Fruit fly (Drosophila melanogaster) whole organism, embryonic: Measurements from ENCODE around the gene PNPase.

Experiments used
- Abd-B ChIP-seq: fragments of 200-800 bp; sonication (Bioruptor generic); optimal IDR thresholded peaks from 2 replicates; lab custom pipeline; 2018; ENCODE audit warnings: missing biosample characterization, mild to moderate bottlenecking, missing genetic modification characterization, moderate library complexity
- Asciz ChIP-seq: fragments of 200-800 bp; sonication (Bioruptor generic); optimal IDR thresholded peaks from 2 replicates; lab custom pipeline; 2017; ENCODE audit warnings: missing biosample characterization, mild to moderate bottlenecking, missing genetic modification characterization, missing genetic modification reagents
- Blimp-1 ChIP-seq: fragments of 200-800 bp; sonication (Bioruptor generic); optimal IDR thresholded peaks from 3 replicates; lab custom pipeline; 2018; ENCODE audit warnings: missing biosample characterization, missing genetic modification characterization, mild to moderate bottlenecking, moderate library complexity, missing genetic modification reagents
- CG1024 ChIP-seq: fragments of 200-800 bp; sonication (Bioruptor generic); IDR thresholded peaks from 2 replicates; pipeline ENCODE4 v1.3.6; 2022; ENCODE audit warnings: missing biosample characterization, missing genetic modification characterization
- CG10274 ChIP-seq: fragments of 200-800 bp; sonication (Bioruptor generic); optimal IDR thresholded peaks from 3 replicates; lab custom pipeline; 2017; ENCODE audit warnings: missing biosample characterization, mild to moderate bottlenecking, missing genetic modification characterization
- CG11398 ChIP-seq: fragments of 200-800 bp; sonication (Bioruptor generic); optimal IDR thresholded peaks from 2 replicates; lab custom pipeline; 2016; ENCODE audit warnings: missing biosample characterization, missing genetic modification characterization
- CG11723 ChIP-seq: fragments of 200-800 bp; sonication (Bioruptor generic); optimal IDR thresholded peaks from 2 replicates; lab custom pipeline; 2017; ENCODE audit warnings: missing biosample characterization, mild to moderate bottlenecking, missing genetic modification characterization
- CG1233 ChIP-seq: fragments of 200-800 bp; sonication (Bioruptor generic); optimal IDR thresholded peaks from 4 replicates; lab custom pipeline; 2018; ENCODE audit warnings: missing biosample characterization, mild to moderate bottlenecking, missing genetic modification characterization
- CG12769 ChIP-seq: fragments of 200-800 bp; sonication (Bioruptor generic); optimal IDR thresholded peaks from 2 replicates; lab custom pipeline; 2019; ENCODE audit warnings: missing biosample characterization, mild to moderate bottlenecking, missing genetic modification characterization, moderate library complexity
- CG14710 ChIP-seq: fragments of 200-800 bp; sonication (Bioruptor generic); optimal IDR thresholded peaks from 3 replicates; lab custom pipeline; 2019; ENCODE audit warnings: missing biosample characterization, mild to moderate bottlenecking, missing genetic modification characterization, moderate library complexity
- CG15601 ChIP-seq: fragments of 200-800 bp; sonication (Bioruptor generic); optimal IDR thresholded peaks from 3 replicates; lab custom pipeline; 2019; ENCODE audit warnings: missing biosample characterization, mild to moderate bottlenecking, missing genetic modification characterization, moderate library complexity
- CG1647 ChIP-seq: fragments of 200-800 bp; sonication (Bioruptor generic); optimal IDR thresholded peaks from 3 replicates; lab custom pipeline; 2016; ENCODE audit warnings: missing biosample characterization, missing genetic modification characterization
- CG17328 ChIP-seq: fragments of 200-800 bp; sonication (Bioruptor generic); IDR thresholded peaks from 2 replicates; pipeline ENCODE4 v1.3.6; 2022; ENCODE audit warnings: missing biosample characterization, missing genetic modification characterization
- CG2712 ChIP-seq: fragments of 200-800 bp; optimal IDR thresholded peaks from 3 replicates; lab custom pipeline; 2019; ENCODE audit warnings: missing biosample characterization, mild to moderate bottlenecking, missing genetic modification characterization, moderate library complexity
- CG31365 ChIP-seq: fragments of 200-800 bp; sonication (Bioruptor generic); optimal IDR thresholded peaks from 2 replicates; lab custom pipeline; 2018; ENCODE audit warnings: missing biosample characterization, mild to moderate bottlenecking, missing genetic modification characterization
- CG3407 ChIP-seq: fragments of 200-800 bp; sonication (Bioruptor generic); optimal IDR thresholded peaks from 2 replicates; lab custom pipeline; 2018; ENCODE audit warnings: missing biosample characterization, mild to moderate bottlenecking, missing genetic modification characterization
- CG4360 ChIP-seq: fragments of 200-800 bp; sonication (Bioruptor generic); IDR thresholded peaks from 2 replicates; pipeline ENCODE4 v1.3.6; 2022; ENCODE audit warnings: missing biosample characterization, missing genetic modification characterization
- CG4404 ChIP-seq: fragments of 200-800 bp; sonication (Bioruptor generic); IDR thresholded peaks from 2 replicates; pipeline ENCODE4 v1.3.6; 2022; ENCODE audit warnings: missing biosample characterization, missing genetic modification characterization
- CG4707 ChIP-seq: fragments of 200-800 bp; sonication (Bioruptor generic); optimal IDR thresholded peaks from 2 replicates; lab custom pipeline; 2018; ENCODE audit warnings: missing biosample characterization, mild to moderate bottlenecking, missing genetic modification characterization, moderate library complexity
- CG7928 ChIP-seq: fragments of 200-800 bp; sonication (Bioruptor generic); optimal IDR thresholded peaks from 2 replicates; lab custom pipeline; 2017; ENCODE audit warnings: missing biosample characterization, mild to moderate bottlenecking, missing genetic modification characterization
- CG8388 ChIP-seq: fragments of 200-800 bp; sonication (Bioruptor generic); optimal IDR thresholded peaks from 2 replicates; lab custom pipeline; 2019; ENCODE audit warnings: missing biosample characterization, mild to moderate bottlenecking, missing genetic modification characterization, moderate library complexity
- D ChIP-seq, 2 experiments: fragments of 200-800 bp in 1 of 2; fragments of >200 bp in 1 of 2; sonication (Bioruptor generic) in 1 of 2; optimal IDR thresholded peaks; 2 replicates in 1 of 2; 3 replicates in 1 of 2; lab custom pipeline; 2017; ENCODE audit warnings: mild to moderate bottlenecking in 1 of 2, missing biosample characterization in 1 of 2, missing genetic modification characterization in 1 of 2, missing genetic modification reagents in 1 of 2
- Fer1 ChIP-seq: fragments of 200-800 bp; sonication (Bioruptor generic); optimal IDR thresholded peaks from 2 replicates; lab custom pipeline; 2017; ENCODE audit warnings: missing biosample characterization, mild to moderate bottlenecking, missing genetic modification characterization
- Gug ChIP-seq: fragments of 200-800 bp; sonication (Bioruptor generic); IDR thresholded peaks from 4 replicates; pipeline ENCODE4 v1.3.6; 2022; ENCODE audit warnings: missing biosample characterization, missing genetic modification characterization
- H15 ChIP-seq: fragments of 200-800 bp; sonication (Bioruptor generic); IDR thresholded peaks from 3 replicates; pipeline ENCODE4 v1.3.6; 2022; ENCODE audit warnings: missing biosample characterization, missing genetic modification characterization
- Hr3 ChIP-seq: fragments of 200-800 bp; sonication (Bioruptor generic); optimal IDR thresholded peaks from 3 replicates; lab custom pipeline; 2016; ENCODE audit warnings: missing biosample characterization, missing genetic modification characterization
- Hr39 ChIP-seq: fragments of >200 bp; optimal IDR thresholded peaks from 2 replicates; lab custom pipeline; 2017
- Neu2 ChIP-seq: fragments of 200-800 bp; sonication (Bioruptor generic); optimal IDR thresholded peaks from 3 replicates; lab custom pipeline; 2016; ENCODE audit warnings: missing biosample characterization, missing genetic modification characterization, borderline replicate concordance
- NfI ChIP-seq: fragments of 200-800 bp; sonication (Bioruptor generic); optimal IDR thresholded peaks from 3 replicates; lab custom pipeline; 2018; ENCODE audit warnings: missing biosample characterization, mild to moderate bottlenecking, missing genetic modification characterization, moderate library complexity
- Scr ChIP-seq: fragments of 200-800 bp; sonication (Bioruptor generic); IDR thresholded peaks from 2 replicates; pipeline ENCODE4 v1.3.6; 2022; ENCODE audit warnings: missing biosample characterization, missing genetic modification characterization; ENCODE audit not compliant: partially characterized antibody
- Side ChIP-seq: fragments of 200-800 bp; sonication (Bioruptor generic); optimal IDR thresholded peaks from 2 replicates; lab custom pipeline; 2016; ENCODE audit warnings: missing biosample characterization, missing genetic modification characterization
- al ChIP-seq: fragments of 200-800 bp; sonication (Bioruptor generic); IDR thresholded peaks from 2 replicates; pipeline ENCODE4 v1.3.6; 2022; ENCODE audit warnings: missing biosample characterization, missing genetic modification characterization
- bab2 ChIP-seq: fragments of 200-800 bp; sonication (Bioruptor generic); optimal IDR thresholded peaks from 2 replicates; lab custom pipeline; 2016; ENCODE audit warnings: missing biosample characterization, missing genetic modification characterization
- chif ChIP-seq, 2 experiments: fragments of 200-800 bp; sonication (Bioruptor generic); optimal IDR thresholded peaks; 3 replicates each; lab custom pipeline; 2016; ENCODE audit warnings: missing biosample characterization in 2 of 2, missing genetic modification characterization in 2 of 2
- croc ChIP-seq: fragments of 200-800 bp; sonication (Bioruptor generic); conservative IDR thresholded peaks from 3 replicates; pipeline ENCODE4 v1.3.6; 2022; ENCODE audit warnings: missing biosample characterization, missing genetic modification characterization
- fd96Cb ChIP-seq: fragments of 200-800 bp; sonication (Bioruptor generic); optimal IDR thresholded peaks from 2 replicates; lab custom pipeline; 2018; ENCODE audit warnings: missing biosample characterization, mild to moderate bottlenecking, missing genetic modification characterization, moderate library complexity
- grn ChIP-seq: fragments of 200-800 bp; sonication (Bioruptor generic); optimal IDR thresholded peaks from 3 replicates; lab custom pipeline; 2017; ENCODE audit warnings: missing biosample characterization, missing genetic modification characterization
- hbn ChIP-seq: fragments of 200-800 bp; sonication (Bioruptor generic); IDR thresholded peaks from 2 replicates; pipeline ENCODE4 v1.3.6; 2022; ENCODE audit warnings: missing biosample characterization, missing genetic modification characterization; ENCODE audit not compliant: partially characterized antibody
- pfk ChIP-seq: fragments of 200-800 bp; sonication (Bioruptor generic); optimal IDR thresholded peaks from 2 replicates; lab custom pipeline; 2018; ENCODE audit warnings: missing biosample characterization, mild to moderate bottlenecking, missing genetic modification characterization, moderate library complexity
- pnt ChIP-seq: fragments of 200-800 bp; sonication (Bioruptor generic); optimal IDR thresholded peaks from 3 replicates; lab custom pipeline; 2016; ENCODE audit warnings: missing biosample characterization, missing genetic modification characterization
- scrt ChIP-seq: fragments of 200-800 bp; sonication (Bioruptor generic); optimal IDR thresholded peaks from 2 replicates; lab custom pipeline; 2018; ENCODE audit warnings: missing biosample characterization, mild to moderate bottlenecking, missing genetic modification characterization, moderate library complexity
- tin ChIP-seq: fragments of 200-800 bp; sonication (Bioruptor generic); optimal IDR thresholded peaks from 3 replicates; lab custom pipeline; 2016; ENCODE audit warnings: missing biosample characterization, missing genetic modification characterization
- unc-4 ChIP-seq: fragments of 200-800 bp; sonication (Bioruptor generic); IDR thresholded peaks from 2 replicates; pipeline ENCODE4 v1.3.6; 2022; ENCODE audit warnings: missing biosample characterization, missing genetic modification characterization; ENCODE audit not compliant: partially characterized antibody
- usp ChIP-seq: fragments of >200 bp; optimal IDR thresholded peaks from 2 replicates; lab custom pipeline; 2017; ENCODE audit warnings: missing biosample characterization, missing genetic modification characterization
- vfl ChIP-seq: fragments of 200-800 bp; sonication (Bioruptor generic); optimal IDR thresholded peaks from 2 replicates; lab custom pipeline; 2016; ENCODE audit warnings: missing biosample characterization, missing genetic modification characterization
- wek ChIP-seq: fragments of 200-800 bp; sonication (Bioruptor generic); optimal IDR thresholded peaks from 3 replicates; lab custom pipeline; 2018; ENCODE audit warnings: missing biosample characterization, mild to moderate bottlenecking, missing genetic modification characterization, moderate library complexity
- wor ChIP-seq: fragments of 200-800 bp; sonication (Bioruptor generic); IDR thresholded peaks from 2 replicates; pipeline ENCODE4 v1.3.6; 2022; ENCODE audit warnings: missing biosample characterization, missing genetic modification characterization
- z ChIP-seq: fragments of 200-800 bp; sonication (Bioruptor generic); IDR thresholded peaks from 3 replicates; pipeline ENCODE4 v1.3.6; 2022; ENCODE audit warnings: missing biosample characterization, missing genetic modification characterization

Gene PNPase

dm6 chr3R:31404499-31405276 lies 564 bp downstream of the PNPase start, which contains the start of gene Gprk2 (continued):
- TF ChIP-seq CG14710 (tag; lab: Kevin White, UChicago) (peak; percentile 98), grn (GFP tag; lab: Kevin White, UChicago) (peak; percentile 97), Scr (GFP tag; lab: Robert Waterston, UW) (no peak), croc (peak; percentile 100), Gug (GFP tag; lab: Robert Waterston, UW) (peak; percentile 100), NfI (peak; percentile 100), usp (GFP tag; lab: Kevin White, UChicago) (no peak), pfk (peak; percentile 59), unc-4 (GFP tag; lab: Robert Waterston, UW) (no peak), CG17328 (GFP tag; lab: Robert Waterston, UW) (peak; percentile 100), D (optimal IDR thresholded peaks at IDR 0.05; lab: Kevin White, UChicago) (peak; percentile 9), D (GFP tag; optimal IDR thresholded peaks at IDR 0.05; lab: Kevin White, UChicago) (peak; percentile 100), fd96Cb (tag; lab: Kevin White, UChicago) (peak; percentile 100), wek (GFP tag; lab: Kevin White, UChicago) (peak; percentile 97), CG4404 (peak; percentile 99), CG1024 (GFP tag; lab: Robert Waterston, UW) (peak; percentile 99), CG12769 (tag; lab: Kevin White, UChicago) (peak; percentile 100), bab2 (GFP tag; lab: Kevin White, UChicago) (peak; percentile 100), vfl (GFP tag; lab: Kevin White, UChicago) (peak; percentile 100), chif (GFP tag; optimal IDR thresholded peaks at IDR 0.05; lab: Kevin White, UChicago) (peak; percentile 100), Hr39 (no peak), pnt (GFP tag; lab: Kevin White, UChicago) (peak; percentile 100), CG31365 (tag; lab: Kevin White, UChicago) (peak; percentile 96), wor (peak; percentile 100), Blimp-1 (GFP tag; lab: Kevin White, UChicago) (peak; percentile 99), al (GFP tag; lab: Robert Waterston, UW) (peak; percentile 100), Neu2 (GFP tag; lab: Kevin White, UChicago) (peak; percentile 98), CG1233 (GFP tag; lab: Kevin White, UChicago) (peak; percentile 99), CG11398 (peak; percentile 100), CG1647 (GFP tag; lab: Kevin White, UChicago) (peak; percentile 100), z (GFP tag; lab: Robert Waterston, UW) (peak; percentile 86), CG8388 (GFP tag; lab: Kevin White, UChicago) (peak; percentile 100), hbn (0 out of 2 replicates have a peak, but pooled peaks have one; percentile 18), CG15601 (tag; lab: Kevin White, UChicago) (peak; percentile 99), tin (peak; percentile 100), CG7928 (GFP tag; lab: Kevin White, UChicago) (peak; percentile 89), CG11723 (GFP tag; lab: Kevin White, UChicago) (peak; percentile 99), scrt (GFP tag; lab: Kevin White, UChicago) (peak; percentile 99), CG10274 (GFP tag; lab: Kevin White, UChicago) (peak; percentile 100), CG4707 (GFP tag; lab: Kevin White, UChicago) (peak; percentile 99), Fer1 (GFP tag; lab: Kevin White, UChicago) (peak; percentile 100), Hr3 (GFP tag; lab: Kevin White, UChicago) (peak; percentile 100), CG4360 (GFP tag; lab: Robert Waterston, UW) (peak; percentile 96), CG2712 (tag; lab: Kevin White, UChicago) (peak; percentile 100), Asciz (GFP tag; lab: Kevin White, UChicago) (peak; percentile 100), CG3407 (GFP tag; lab: Kevin White, UChicago) (peak; percentile 99), H15 (GFP tag; lab: Robert Waterston, UW) (peak; percentile 100), Abd-B (GFP tag; lab: Kevin White, UChicago) (peak; percentile 100), Side (GFP tag; lab: Kevin White, UChicago) (peak; percentile 100)
